Fruit fly (Drosophila melanogaster): ENCODE data around the gene CG32276.

- TF ChIP-seq fru (GFP tag; optimal IDR thresholded peaks at IDR 0.05) (no peak), psq (GFP tag; optimal IDR thresholded peaks at IDR 0.05) (no peak), CG9705 (GFP tag; optimal IDR thresholded peaks at IDR 0.05) (no peak), pan (optimal IDR thresholded peaks at IDR 0.05) (no peak), Abd-B (GFP tag; optimal IDR thresholded peaks at IDR 0.05) (no peak), Hr78 (GFP tag; optimal IDR thresholded peaks at IDR 0.05) (no peak), Hnf4 (GFP tag; optimal IDR thresholded peaks at IDR 0.05) (no peak), h (GFP tag; optimal IDR thresholded peaks at IDR 0.05) (no peak), CrebA (GFP tag; optimal IDR thresholded peaks at IDR 0.05; ENCODE audit: borderline replicate concordance) (no peak), foxo (GFP tag; optimal IDR thresholded peaks at IDR 0.05) (no peak), sv (GFP tag; optimal IDR thresholded peaks at IDR 0.05) (no peak), Rel (GFP tag; optimal IDR thresholded peaks at IDR 0.05) (no peak), Rel (tag; optimal IDR thresholded peaks at IDR 0.05) (no peak)
Observed at dm6 chr3L:3169107-3169506, 29.7 kb downstream of the CG32276 start, which contains the start of the genes CG32278 and CG32281.
